Fruit fly (Drosophila melanogaster): ENCODE results near the gene Rab3GAP1.

The Rab3GAP1 gene

DNA sequence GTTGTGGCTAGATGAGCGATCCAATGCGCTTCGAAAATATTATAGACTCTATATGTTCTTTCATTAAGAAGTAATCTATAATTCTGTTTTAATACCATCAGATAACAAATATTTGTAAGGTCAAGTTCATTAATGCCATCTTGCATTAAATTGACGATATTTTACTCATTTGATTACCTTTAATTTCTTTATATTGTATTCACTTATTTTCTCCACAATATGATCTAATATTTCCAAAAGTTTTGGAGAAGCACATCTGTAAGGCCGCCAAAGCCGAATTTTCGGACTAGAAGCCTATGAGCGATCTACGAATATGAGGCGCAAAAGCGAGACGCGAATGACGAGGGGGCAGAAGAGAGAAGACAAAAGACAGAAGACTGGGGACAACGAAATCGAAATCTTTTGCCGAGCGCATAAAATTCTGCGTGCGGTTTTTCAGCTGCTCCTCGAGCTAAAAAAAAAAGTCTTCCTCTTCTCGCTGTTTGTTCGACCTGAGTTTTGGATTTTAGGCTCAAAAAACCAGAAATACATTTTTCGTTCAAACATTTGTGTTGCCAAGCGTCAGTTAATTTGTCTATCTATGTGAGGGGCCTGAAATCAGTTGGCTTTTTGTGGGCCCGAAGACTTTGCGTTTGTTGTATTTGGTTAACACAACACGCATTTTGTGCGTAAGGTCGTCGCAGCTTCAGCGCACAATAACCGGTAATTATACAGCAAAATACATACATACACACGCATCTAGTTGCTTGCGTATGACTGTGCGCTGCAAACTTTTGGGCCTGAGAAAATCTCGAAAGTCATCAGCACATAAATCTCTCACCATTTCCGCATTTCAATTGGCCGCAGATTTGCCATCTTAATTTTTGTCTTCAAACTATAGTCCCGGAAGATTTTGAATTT lies 27.9 kb upstream of the Rab3GAP1 start (continued):
- TF ChIP-seq dsx (GFP tag; optimal IDR thresholded peaks at IDR 0.05; ENCODE audit: poor library complexity, severe bottlenecking), result peak; percentile 39
- peak; percentile 66 for TF ChIP-seq CG15336 (GFP tag; IDR thresholded peaks at IDR 0.05)

DNA sequence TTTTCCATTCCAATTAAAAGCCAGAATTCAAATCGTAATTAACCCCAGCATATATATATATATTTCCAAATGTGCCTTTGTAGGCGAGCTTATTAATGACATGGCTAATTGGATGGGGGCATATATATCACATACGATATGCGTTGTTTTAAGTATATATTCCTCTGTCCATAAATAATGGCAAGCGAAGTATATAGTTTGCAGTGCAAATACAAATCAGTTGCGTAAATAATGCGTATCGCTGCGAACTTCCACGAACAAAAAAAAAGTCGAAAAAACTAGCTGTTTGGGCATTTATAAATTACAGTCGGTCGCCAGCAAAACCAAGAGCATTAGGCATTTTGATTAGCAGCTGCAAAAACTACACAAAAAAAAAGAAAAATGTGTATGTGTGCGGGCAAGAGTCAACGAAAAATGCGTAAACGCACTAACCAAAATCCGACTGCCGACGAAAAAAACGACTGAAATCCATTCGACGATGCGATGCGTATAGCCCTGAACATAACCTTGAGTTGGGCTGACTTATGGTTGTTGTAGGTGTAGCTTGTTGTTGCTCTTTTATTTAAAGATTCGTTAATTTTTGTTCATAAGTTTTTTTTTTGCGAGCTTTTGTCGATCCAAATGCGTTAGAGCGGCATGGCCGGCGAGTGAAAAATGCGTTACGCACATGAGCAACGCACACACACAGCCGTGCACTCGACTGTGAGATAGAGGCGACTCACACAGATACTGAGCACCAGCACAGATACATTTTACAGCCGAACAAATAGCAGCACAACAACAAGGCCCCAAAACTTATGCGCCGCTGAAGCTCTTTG lies 27.1 kb upstream of the Rab3GAP1 start:
- TF ChIP-seq CG7368 (GFP tag; optimal IDR thresholded peaks at IDR 0.05) (no peak), fkh (GFP tag; optimal IDR thresholded peaks at IDR 0.05) (peak; percentile 43), CG6808 (GFP tag; optimal IDR thresholded peaks at IDR 0.05) (no peak)

DNA sequence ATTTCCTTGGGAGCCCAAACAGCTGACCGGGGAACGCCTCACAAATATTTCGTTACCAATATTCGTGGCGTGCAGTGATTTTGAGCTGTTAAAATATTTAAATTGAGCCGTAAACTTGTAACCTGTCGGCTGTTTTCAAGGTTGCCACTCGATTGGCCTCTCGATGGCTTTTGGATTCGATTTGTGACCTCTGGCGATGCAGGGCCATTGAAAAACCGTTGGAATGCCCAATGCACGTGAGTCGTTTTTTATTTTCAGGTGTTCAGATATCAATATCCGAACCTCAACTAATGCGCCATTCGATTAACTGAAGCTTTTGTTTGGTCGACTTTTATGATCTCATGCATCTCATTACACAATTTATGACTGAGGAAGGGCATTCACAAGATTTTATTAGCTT lies 26.3 kb upstream of the Rab3GAP1 start:
- TF ChIP-seq CG31627 (GFP tag; optimal IDR thresholded peaks at IDR 0.05) (no peak), CG6163 (GFP tag; IDR thresholded peaks at IDR 0.05) (no peak), Ets21C (GFP tag; optimal IDR thresholded peaks at IDR 0.05) (no peak), CG11762 (GFP tag; optimal IDR thresholded peaks at IDR 0.05; ENCODE audit: insufficient read depth) (no peak), esn (GFP tag; optimal IDR thresholded peaks at IDR 0.05) (no peak), CG11294 (GFP tag; IDR thresholded peaks at IDR 0.05) (no peak), Hr39 (GFP tag; optimal IDR thresholded peaks at IDR 0.05) (no peak), CG4318 (GFP tag; optimal IDR thresholded peaks at IDR 0.05) (no peak), CG16779 (tag; optimal IDR thresholded peaks at IDR 0.05) (no peak)

DNA sequence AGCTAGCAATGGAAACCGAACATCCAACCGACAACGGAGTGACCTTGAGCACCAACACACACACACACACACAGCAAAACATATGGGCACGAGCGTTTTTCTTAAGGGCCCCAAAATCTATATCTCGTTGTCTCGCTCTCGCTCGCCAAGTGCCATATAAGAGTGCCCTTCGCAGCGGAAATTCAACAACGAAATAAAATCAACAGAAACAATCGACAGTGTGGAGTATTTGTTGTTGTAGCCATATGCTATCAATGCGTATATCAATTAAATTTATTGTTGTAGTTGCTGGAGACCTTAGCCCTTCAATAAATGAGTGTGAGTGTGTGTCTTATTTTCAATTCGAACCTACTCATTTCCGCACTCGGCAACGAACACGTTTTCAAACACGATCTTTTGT lies 25.6 kb upstream of the Rab3GAP1 start:
- peak; percentile 70 for TF ChIP-seq fkh (GFP tag; optimal IDR thresholded peaks at IDR 0.05)
- no peak for TF ChIP-seq Hr38 (GFP tag; optimal IDR thresholded peaks at IDR 0.05)
- TF ChIP-seq eg (GFP tag; IDR thresholded peaks at IDR 0.05), result no peak
- TF ChIP-seq CG10669 (GFP tag; optimal IDR thresholded peaks at IDR 0.05), result no peak
- TF ChIP-seq fd59A (GFP tag; optimal IDR thresholded peaks at IDR 0.05), result no peak
- TF ChIP-seq svp (GFP tag), result peak; percentile 40
- no peak for TF ChIP-seq Sox14 (GFP tag; optimal IDR thresholded peaks at IDR 0.05)
- TF ChIP-seq CG6808 (GFP tag; optimal IDR thresholded peaks at IDR 0.05), result no peak
- TF ChIP-seq CG11762 (GFP tag; optimal IDR thresholded peaks at IDR 0.05; ENCODE audit: insufficient read depth), result no peak

DNA sequence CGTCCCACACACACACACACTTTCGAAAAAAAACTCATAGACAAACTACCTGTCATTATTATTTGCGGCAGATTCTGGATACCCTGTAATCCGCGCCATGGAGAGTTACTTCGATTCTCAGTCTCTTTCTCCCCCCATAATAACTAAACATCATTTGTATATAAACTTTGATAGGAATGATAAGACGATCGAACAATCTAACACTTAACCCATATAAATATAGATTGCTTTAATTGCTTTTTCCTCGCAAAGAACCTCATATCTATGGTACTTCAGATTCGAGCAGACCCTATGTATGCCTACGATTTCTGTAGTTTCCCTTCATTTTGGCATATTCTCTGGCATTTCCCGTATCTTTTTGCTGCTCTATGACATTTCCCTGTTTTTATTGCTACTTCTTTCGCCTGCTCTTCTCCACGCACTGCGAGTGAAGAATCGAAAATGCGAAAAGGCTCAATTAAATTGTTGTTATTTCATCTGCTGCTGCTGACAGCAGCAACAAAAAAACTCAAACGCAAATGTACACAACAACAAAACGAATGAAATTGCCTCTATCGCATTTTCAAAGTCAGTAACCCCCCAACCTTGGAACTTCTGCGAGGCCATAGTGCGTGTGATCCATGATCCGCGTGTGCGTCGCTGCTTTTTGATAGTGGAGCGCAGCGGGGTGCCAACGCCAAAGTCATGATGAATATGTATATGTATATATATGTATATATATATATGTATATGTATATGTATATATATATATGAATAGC lies 23.3 kb upstream of the Rab3GAP1 start:
- TF ChIP-seq fkh (GFP tag; optimal IDR thresholded peaks at IDR 0.05), result peak; percentile 39
- no peak for TF ChIP-seq esn (GFP tag; optimal IDR thresholded peaks at IDR 0.05)

DNA sequence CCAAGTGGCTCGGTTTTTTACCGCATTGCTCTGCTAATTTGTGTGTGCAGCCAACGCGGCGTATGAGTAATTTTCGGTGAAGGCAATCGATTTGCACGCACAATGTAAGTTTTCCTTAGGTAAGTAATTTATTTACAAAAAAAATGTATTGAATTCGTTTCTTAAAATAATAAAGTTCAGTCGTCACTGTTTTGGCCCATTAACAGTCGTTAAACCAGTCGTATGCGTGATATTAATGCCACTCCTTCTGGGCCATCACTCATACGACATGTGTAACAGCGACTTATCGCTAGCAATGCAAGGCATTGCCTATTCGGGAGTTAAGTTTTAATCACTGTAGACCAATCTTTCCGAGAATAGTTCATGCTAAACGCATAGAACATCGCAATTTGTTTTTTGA lies 22.4 kb upstream of the Rab3GAP1 start:
- TF ChIP-seq CG31627 (GFP tag; optimal IDR thresholded peaks at IDR 0.05), result no peak
- no peak for TF ChIP-seq Eip75B (GFP tag; optimal IDR thresholded peaks at IDR 0.05)
- no peak for TF ChIP-seq dac (GFP tag; optimal IDR thresholded peaks at IDR 0.05)
- no peak for TF ChIP-seq CG8119 (GFP tag; IDR thresholded peaks at IDR 0.05)
- TF ChIP-seq ss (GFP tag; optimal IDR thresholded peaks at IDR 0.05), result no peak
- TF ChIP-seq Hr39 (GFP tag; optimal IDR thresholded peaks at IDR 0.05), result no peak
- TF ChIP-seq fd85E (GFP tag; optimal IDR thresholded peaks at IDR 0.05), result no peak
- no peak for TF ChIP-seq CG34406 (GFP tag; optimal IDR thresholded peaks at IDR 0.05)
- no peak for TF ChIP-seq Blimp-1 (GFP tag; optimal IDR thresholded peaks at IDR 0.05)
- TF ChIP-seq Met (GFP tag; optimal IDR thresholded peaks at IDR 0.05), result no peak
- TF ChIP-seq topi (GFP tag; optimal IDR thresholded peaks at IDR 0.05), result no peak
- TF ChIP-seq cyc (GFP tag; optimal IDR thresholded peaks at IDR 0.05), result no peak
- TF ChIP-seq CG7368 (GFP tag; optimal IDR thresholded peaks at IDR 0.05), result no peak
- no peak for TF ChIP-seq CG3032 (tag; optimal IDR thresholded peaks at IDR 0.05)

All from whole organism, prepupa.